Fruit fly (Drosophila melanogaster) whole organism, embryonic: ENCODE data around the gene nAChRalpha6.
A peak's percentile ranks its signal among the peaks of the same experiment; 100 is the strongest.

Source experiments
- Bteb2 ChIP-seq: fragments of 200-800 bp; sonication (Bioruptor generic); optimal IDR thresholded peaks from 2 replicates; lab custom pipeline; 2016; ENCODE audit warnings: missing biosample characterization, missing genetic modification characterization
- CG10267 ChIP-seq: fragments of 200-800 bp; sonication (Bioruptor generic); optimal IDR thresholded peaks from 2 replicates; lab custom pipeline; 2018; ENCODE audit warnings: missing biosample characterization, mild to moderate bottlenecking, missing genetic modification characterization, moderate library complexity
- CG10543 ChIP-seq: fragments of 200-800 bp; sonication (Bioruptor generic); optimal IDR thresholded peaks from 3 replicates; lab custom pipeline; 2017; ENCODE audit warnings: missing biosample characterization, mild to moderate bottlenecking, missing genetic modification characterization, moderate library complexity
- CG11398 ChIP-seq: fragments of 200-800 bp; sonication (Bioruptor generic); optimal IDR thresholded peaks from 2 replicates; lab custom pipeline; 2016; ENCODE audit warnings: missing biosample characterization, missing genetic modification characterization
- CG11723 ChIP-seq: fragments of 200-800 bp; sonication (Bioruptor generic); optimal IDR thresholded peaks from 2 replicates; lab custom pipeline; 2017; ENCODE audit warnings: missing biosample characterization, mild to moderate bottlenecking, missing genetic modification characterization
- CG12155 ChIP-seq: fragments of 200-800 bp; sonication (Bioruptor generic); optimal IDR thresholded peaks from 3 replicates; lab custom pipeline; 2016; ENCODE audit warnings: missing biosample characterization, missing genetic modification characterization
- CG13424 ChIP-seq: fragments of 200-800 bp; sonication (Bioruptor generic); optimal IDR thresholded peaks from 2 replicates; lab custom pipeline; 2019; ENCODE audit warnings: missing biosample characterization, mild to moderate bottlenecking, missing genetic modification characterization, moderate library complexity
- CG13775 ChIP-seq: fragments of 200-800 bp; sonication (Bioruptor generic); optimal IDR thresholded peaks from 3 replicates; lab custom pipeline; 2017; ENCODE audit warnings: missing biosample characterization, mild to moderate bottlenecking, missing genetic modification characterization
- CG17385 ChIP-seq: fragments of 200-800 bp; sonication (Bioruptor generic); optimal IDR thresholded peaks from 3 replicates; lab custom pipeline; 2018; ENCODE audit warnings: missing biosample characterization, mild to moderate bottlenecking, missing genetic modification characterization
- CG2712 ChIP-seq: fragments of 200-800 bp; optimal IDR thresholded peaks from 3 replicates; lab custom pipeline; 2019; ENCODE audit warnings: missing biosample characterization, mild to moderate bottlenecking, missing genetic modification characterization, moderate library complexity
- CG30020 ChIP-seq: fragments of 200-800 bp; optimal IDR thresholded peaks from 2 replicates; lab custom pipeline; 2019; ENCODE audit warnings: missing biosample characterization, mild to moderate bottlenecking, missing genetic modification characterization, moderate library complexity
- CG3163 ChIP-seq: fragments of 200-800 bp; sonication (Bioruptor generic); optimal IDR thresholded peaks from 3 replicates; lab custom pipeline; 2016; ENCODE audit warnings: missing biosample characterization, missing genetic modification characterization
- CG32532 ChIP-seq: fragments of 200-800 bp; sonication (Bioruptor generic); IDR thresholded peaks from 2 replicates; pipeline ENCODE4 v1.3.6; 2022; ENCODE audit warnings: missing biosample characterization, missing genetic modification characterization
- CG34224 ChIP-seq: fragments of 200-800 bp; sonication (Bioruptor generic); IDR thresholded peaks from 3 replicates; pipeline ENCODE4 v1.3.6; 2022; ENCODE audit warnings: missing biosample characterization, missing genetic modification characterization; ENCODE audit not compliant: partially characterized antibody
- CG34376 ChIP-seq: fragments of 200-800 bp; sonication (Bioruptor generic); optimal IDR thresholded peaks from 2 replicates; lab custom pipeline; 2018; ENCODE audit warnings: missing biosample characterization, mild to moderate bottlenecking, missing genetic modification characterization
- CG34422 ChIP-seq: fragments of 200-800 bp; sonication (Bioruptor generic); IDR thresholded peaks from 3 replicates; pipeline ENCODE4 v1.3.6; 2022; ENCODE audit warnings: missing biosample characterization, missing genetic modification characterization
- CG6765 ChIP-seq: fragments of 200-800 bp; sonication (Bioruptor generic); optimal IDR thresholded peaks from 3 replicates; lab custom pipeline; 2017; ENCODE audit warnings: missing biosample characterization, mild to moderate bottlenecking, missing genetic modification characterization
- CG8089 ChIP-seq: fragments of 200-800 bp; sonication (Bioruptor generic); optimal IDR thresholded peaks from 3 replicates; lab custom pipeline; 2016; ENCODE audit warnings: missing biosample characterization, missing genetic modification characterization
- CTCF ChIP-seq: fragments of 200-800 bp; sonication (Bioruptor generic); optimal IDR thresholded peaks from 2 replicates; lab custom pipeline; 2017; ENCODE audit warnings: missing biosample characterization, mild to moderate bottlenecking, missing genetic modification characterization, moderate library complexity
- Dp ChIP-seq: fragments of 200-800 bp; sonication (Bioruptor generic); optimal IDR thresholded peaks from 2 replicates; lab custom pipeline; 2018; ENCODE audit warnings: missing biosample characterization, mild to moderate bottlenecking, missing genetic modification characterization, moderate library complexity
- HmgD ChIP-seq: fragments of 200-800 bp; sonication (Bioruptor generic); optimal IDR thresholded peaks from 3 replicates; lab custom pipeline; 2016; ENCODE audit warnings: missing biosample characterization, missing genetic modification characterization
- Hmr ChIP-seq: fragments of 200-800 bp; sonication (Bioruptor generic); optimal IDR thresholded peaks from 3 replicates; lab custom pipeline; 2017; ENCODE audit warnings: mild to moderate bottlenecking, missing biosample characterization, missing genetic modification reagents, missing genetic modification characterization
- MTF-1 ChIP-seq: fragments of 200-800 bp; sonication (Bioruptor generic); optimal IDR thresholded peaks from 2 replicates; lab custom pipeline; 2018; ENCODE audit warnings: missing biosample characterization, mild to moderate bottlenecking, missing genetic modification characterization, borderline replicate concordance
- Med ChIP-seq: fragments of 200-800 bp; sonication (Bioruptor generic); peaks from one replicate; lab custom pipeline; 2016; ENCODE audit warnings: missing biosample characterization, missing genetic modification characterization, mild to moderate bottlenecking, inconsistent platforms, moderate library complexity
- Mes4 ChIP-seq: fragments of 200-800 bp; sonication (Bioruptor generic); optimal IDR thresholded peaks from 2 replicates; lab custom pipeline; 2016; ENCODE audit warnings: missing biosample characterization, missing genetic modification characterization
- Mrtf ChIP-seq: fragments of 200-800 bp; sonication (Bioruptor generic); IDR thresholded peaks from 3 replicates; pipeline ENCODE4 v1.3.6; 2022; ENCODE audit warnings: missing biosample characterization, missing genetic modification characterization
- NFAT ChIP-seq: fragments of 200-800 bp; sonication (Bioruptor generic); IDR thresholded peaks from 2 replicates; pipeline ENCODE4 v1.3.6; 2022; ENCODE audit warnings: missing biosample characterization, missing genetic modification characterization
- Scr ChIP-seq: fragments of 200-800 bp; sonication (Bioruptor generic); IDR thresholded peaks from 2 replicates; pipeline ENCODE4 v1.3.6; 2022; ENCODE audit warnings: missing biosample characterization, missing genetic modification characterization; ENCODE audit not compliant: partially characterized antibody
- Sin3A ChIP-seq: fragments of >200 bp; optimal IDR thresholded peaks from 2 replicates; lab custom pipeline; 2018
- Six4 ChIP-seq: fragments of 200-800 bp; sonication (Bioruptor generic); optimal IDR thresholded peaks from 2 replicates; lab custom pipeline; 2016; ENCODE audit warnings: missing biosample characterization, missing genetic modification characterization
- Usf ChIP-seq: fragments of 200-800 bp; sonication (Bioruptor generic); optimal IDR thresholded peaks from 2 replicates; lab custom pipeline; 2017; ENCODE audit warnings: missing genotype, missing biosample characterization, missing genetic modification characterization
- Vsx1 ChIP-seq: fragments of 200-800 bp; sonication (Bioruptor generic); optimal IDR thresholded peaks from 2 replicates; lab custom pipeline; 2017; ENCODE audit warnings: missing biosample characterization, mild to moderate bottlenecking, missing genetic modification characterization, missing genetic modification reagents
- Xrp1 ChIP-seq: fragments of 200-800 bp; sonication (Bioruptor generic); IDR thresholded peaks from 2 replicates; pipeline ENCODE4 v1.3.6; 2022; ENCODE audit warnings: missing biosample characterization, missing genetic modification characterization
- ara ChIP-seq: fragments of 200-800 bp; sonication (Bioruptor generic); IDR thresholded peaks from 2 replicates; pipeline ENCODE4 v1.3.6; 2022; ENCODE audit warnings: missing biosample characterization, missing genetic modification characterization
- emc ChIP-seq: fragments of 200-800 bp; sonication (Bioruptor generic); optimal IDR thresholded peaks from 2 replicates; lab custom pipeline; 2016; ENCODE audit warnings: missing biosample characterization, missing genetic modification characterization
- en ChIP-seq: fragments of 200-800 bp; sonication (Bioruptor generic); optimal IDR thresholded peaks from 2 replicates; lab custom pipeline; 2016; ENCODE audit warnings: missing biosample characterization, missing genetic modification characterization
- eve ChIP-seq, 2 experiments: fragments of >200 bp; optimal IDR thresholded peaks; 2 replicates each; lab custom pipeline; 2017; ENCODE audit warnings: missing biosample characterization in 2 of 2, missing genetic modification characterization in 2 of 2
- fd3F ChIP-seq: fragments of 200-800 bp; sonication (Bioruptor generic); optimal IDR thresholded peaks from 2 replicates; lab custom pipeline; 2018; ENCODE audit warnings: missing biosample characterization, mild to moderate bottlenecking, missing genetic modification characterization, moderate library complexity
- gfzf ChIP-seq: fragments of 200-800 bp; sonication (Bioruptor generic); optimal IDR thresholded peaks from 2 replicates; lab custom pipeline; 2016; ENCODE audit warnings: missing biosample characterization, mild to moderate bottlenecking, missing genetic modification characterization, moderate library complexity
- grn ChIP-seq: fragments of 200-800 bp; sonication (Bioruptor generic); optimal IDR thresholded peaks from 3 replicates; lab custom pipeline; 2017; ENCODE audit warnings: missing biosample characterization, missing genetic modification characterization
- luna ChIP-seq: fragments of 200-800 bp; sonication (Bioruptor generic); optimal IDR thresholded peaks from 2 replicates; lab custom pipeline; 2016; ENCODE audit warnings: missing biosample characterization, missing genetic modification characterization
- nerfin-1 ChIP-seq: fragments of 200-800 bp; sonication (Bioruptor generic); optimal IDR thresholded peaks from 3 replicates; lab custom pipeline; 2019; ENCODE audit warnings: missing biosample characterization, mild to moderate bottlenecking, missing genetic modification characterization, moderate library complexity
- pho ChIP-seq: fragments of 200-800 bp; sonication (Bioruptor generic); optimal IDR thresholded peaks from 2 replicates; lab custom pipeline; 2016; ENCODE audit warnings: missing biosample characterization, missing genetic modification characterization
- sens ChIP-seq: fragments of 200-800 bp; sonication (Bioruptor generic); peaks from one replicate; lab custom pipeline; 2016; ENCODE audit warnings: missing biosample characterization, missing genetic modification characterization
- tna ChIP-seq: fragments of 200-800 bp; sonication (Bioruptor generic); IDR thresholded peaks from 2 replicates; pipeline ENCODE4 v1.3.6; 2022; ENCODE audit warnings: missing biosample characterization, missing genetic modification characterization; ENCODE audit not compliant: partially characterized antibody
- twi ChIP-seq: fragments of 200-800 bp; optimal IDR thresholded peaks from 2 replicates; lab custom pipeline; 2019; ENCODE audit warnings: missing biosample characterization, mild to moderate bottlenecking, missing genetic modification characterization, moderate library complexity
- unc-4 ChIP-seq: fragments of 200-800 bp; sonication (Bioruptor generic); IDR thresholded peaks from 2 replicates; pipeline ENCODE4 v1.3.6; 2022; ENCODE audit warnings: missing biosample characterization, missing genetic modification characterization; ENCODE audit not compliant: partially characterized antibody
- vfl ChIP-seq: fragments of 200-800 bp; sonication (Bioruptor generic); optimal IDR thresholded peaks from 2 replicates; lab custom pipeline; 2016; ENCODE audit warnings: missing biosample characterization, missing genetic modification characterization
- wek ChIP-seq: fragments of 200-800 bp; sonication (Bioruptor generic); optimal IDR thresholded peaks from 3 replicates; lab custom pipeline; 2018; ENCODE audit warnings: missing biosample characterization, mild to moderate bottlenecking, missing genetic modification characterization, moderate library complexity

nAChRalpha6 gene

DNA sequence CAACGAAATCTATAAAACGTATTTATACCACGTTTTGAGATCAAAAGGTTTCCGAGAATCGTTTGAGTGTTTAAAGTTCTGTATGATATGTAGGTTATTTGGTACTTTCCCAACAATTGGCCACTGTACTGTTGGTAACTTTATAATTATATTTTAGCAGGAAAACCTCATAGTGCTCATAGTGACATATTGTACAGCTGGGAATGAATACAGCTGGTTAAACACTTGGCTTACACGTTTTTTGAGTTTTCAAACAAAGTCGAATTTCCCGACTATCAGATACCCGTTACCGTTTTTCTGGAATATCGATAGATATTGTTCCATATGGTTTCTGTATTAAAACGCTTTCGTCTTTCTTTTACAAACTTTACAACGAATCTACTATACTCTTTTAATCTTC, 107.6 kb downstream of the nAChRalpha6 start:
- TF ChIP-seq MTF-1 (GFP tag; lab: Kevin White, UChicago), result no peak
- peak; percentile 62 for TF ChIP-seq sens
- TF ChIP-seq CG10267 (tag; lab: Kevin White, UChicago), result no peak
- TF ChIP-seq Med (GFP tag; lab: Kevin White, UChicago), result peak; percentile 60
- no peak for TF ChIP-seq CG13775 (GFP tag; lab: Kevin White, UChicago)
- TF ChIP-seq CTCF (GFP tag; lab: Kevin White, UChicago), result no peak
- TF ChIP-seq pho (GFP tag; lab: Kevin White, UChicago), result no peak
- no peak for TF ChIP-seq Usf (GFP tag; lab: Kevin White, UChicago)
- no peak for TF ChIP-seq Sin3A (lab: Kevin White, UChicago)
- no peak for TF ChIP-seq Mrtf
- TF ChIP-seq, all 482 proteins: peak for 2

DNA sequence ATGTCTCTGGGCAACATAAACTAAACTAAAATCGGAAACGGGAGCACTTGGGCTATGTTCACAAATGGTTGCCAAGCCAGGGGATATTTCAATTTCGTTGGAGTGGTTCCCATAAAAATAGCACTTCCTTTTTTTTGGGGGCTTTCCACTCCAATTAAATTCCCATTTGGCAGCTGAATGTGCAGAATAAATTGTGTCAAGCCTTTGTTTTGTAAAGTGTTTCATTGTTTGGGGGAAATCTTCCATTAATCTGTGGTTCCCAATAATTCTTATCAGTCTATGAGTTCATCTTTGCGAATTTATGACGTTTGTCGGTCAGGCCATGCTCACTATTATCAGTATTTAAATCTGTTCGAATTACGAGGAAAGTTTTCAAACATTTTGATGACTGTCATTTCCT, 108.1 kb downstream of the nAChRalpha6 start:
- TF ChIP-seq Mes4 (GFP tag; lab: Kevin White, UChicago) (no peak), eve (GFP tag; optimal IDR thresholded peaks at IDR 0.05; lab: Kevin White, UChicago) (no peak), nerfin-1 (tag; lab: Kevin White, UChicago) (no peak), Xrp1 (GFP tag; lab: Robert Waterston, UW) (no peak), Vsx1 (GFP tag; lab: Kevin White, UChicago) (no peak), ara (GFP tag; lab: Robert Waterston, UW) (no peak), tna (GFP tag; lab: Robert Waterston, UW) (no peak), NFAT (GFP tag; lab: Robert Waterston, UW) (no peak), unc-4 (GFP tag; lab: Robert Waterston, UW) (no peak), emc (GFP tag; lab: Kevin White, UChicago) (no peak), HmgD (GFP tag; lab: Kevin White, UChicago) (no peak), Six4 (no peak), CG8089 (GFP tag; lab: Kevin White, UChicago) (no peak), CG12155 (GFP tag; lab: Kevin White, UChicago) (no peak), CG34224 (GFP tag; lab: Robert Waterston, UW) (no peak), CG2712 (tag; lab: Kevin White, UChicago) (no peak), Bteb2 (GFP tag; lab: Kevin White, UChicago) (no peak), en (GFP tag; lab: Kevin White, UChicago) (no peak), CG10543 (GFP tag; lab: Kevin White, UChicago) (no peak), Hmr (no peak)

DNA sequence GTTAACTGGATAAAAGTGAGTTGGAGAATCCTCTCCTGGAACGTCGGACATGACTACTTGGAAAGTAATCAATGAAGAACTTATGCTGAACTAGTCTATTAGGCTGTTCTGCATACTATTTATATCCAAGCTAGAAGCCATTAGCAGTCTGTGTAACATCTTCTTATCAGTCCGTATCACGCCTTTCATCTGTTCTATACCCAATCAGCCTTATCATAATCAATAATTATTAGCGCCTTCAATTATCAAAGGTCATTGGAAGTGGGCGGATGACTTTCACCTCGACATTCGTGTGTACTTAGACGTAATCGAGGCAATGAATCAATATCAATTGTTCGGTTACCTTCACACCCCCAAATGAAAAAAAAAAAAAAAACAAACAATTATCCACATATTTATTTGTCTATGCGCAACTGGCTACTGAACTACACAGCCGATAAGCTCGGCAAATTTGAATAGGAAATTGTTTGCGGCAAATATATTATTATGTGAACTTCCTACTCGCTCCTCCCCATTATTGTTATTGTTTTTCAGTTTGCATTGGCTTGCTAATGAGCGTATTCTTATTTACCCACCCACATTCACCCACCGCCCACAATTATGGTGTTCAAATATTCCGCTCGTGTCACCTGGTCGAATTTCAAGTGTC, 110.9 kb downstream of the nAChRalpha6 start, which contains the start of the genes ppk11 and ppk16:
ppk11 (minus strand) TSS at position 51 of the 649 bp plus-strand sequence.
ppk16 (minus strand) TSS at position 51 of the 649 bp plus-strand sequence.
- TF ChIP-seq grn (GFP tag; lab: Kevin White, UChicago), result no peak
- no peak for TF ChIP-seq Scr (GFP tag; lab: Robert Waterston, UW)
- no peak for TF ChIP-seq vfl (GFP tag; lab: Kevin White, UChicago)
- no peak for TF ChIP-seq luna (GFP tag; lab: Kevin White, UChicago)
- TF ChIP-seq CG34376 (GFP tag; lab: Kevin White, UChicago), result no peak
- TF ChIP-seq CG30020 (tag; lab: Kevin White, UChicago), result no peak
- no peak for TF ChIP-seq CG13424 (tag; lab: Kevin White, UChicago)
- no peak for TF ChIP-seq twi
- no peak for TF ChIP-seq CG11723 (GFP tag; lab: Kevin White, UChicago)
- no peak for TF ChIP-seq CG32532 (GFP tag; lab: Robert Waterston, UW)
- no peak for TF ChIP-seq CG34422 (GFP tag; lab: Robert Waterston, UW)
- TF ChIP-seq CG12155 (GFP tag; lab: Kevin White, UChicago), result no peak
- peak; percentile 54 for TF ChIP-seq CG11398 (GFP tag; lab: Kevin White, UChicago)
- peak; percentile 7 for TF ChIP-seq fd3F
- no peak for TF ChIP-seq gfzf
- no peak for TF ChIP-seq NFAT (GFP tag; lab: Robert Waterston, UW)
- TF ChIP-seq CG6765, result no peak
- no peak for TF ChIP-seq Dp (GFP tag; lab: Kevin White, UChicago)
- no peak for TF ChIP-seq wek (GFP tag; lab: Kevin White, UChicago)
- no peak for TF ChIP-seq CG17385 (GFP tag; lab: Kevin White, UChicago)
- TF ChIP-seq CG3163, result no peak
